Worm (Caenorhabditis elegans): ENCODE results near the gene W10G11.19.

W10G11.19 gene

ce11 chrII:3515384-3516053 is 34.9 kb upstream of the W10G11.19 start, which contains the start of the genes Y49F6B.14 and clec-125:
Gene Y49F6B.14, minus strand, starts transcription at chrII:3515484.
Gene clec-125, plus strand, starts transcription at chrII:3516003.
- TF ChIP-seq C06A6.2 (GFP tag; conservative IDR thresholded peaks at IDR 0.05): no peak
- peak; percentile 75 for TF ChIP-seq hmg-1.2 (GFP tag; IDR thresholded peaks at IDR 0.05)

ce11 chrII:3516175-3516574 is 34.3 kb upstream of the W10G11.19 start:
- TF ChIP-seq tlf-1 (GFP tag; optimal IDR thresholded peaks at IDR 0.05) (no peak), hmg-1.2 (GFP tag; IDR thresholded peaks at IDR 0.05) (peak; percentile 90)

ce11 chrII:3518961-3519544 is 31.4 kb upstream of the W10G11.19 start, which contains the start of gene clec-126:
Gene clec-126, plus strand, starts transcription at chrII:3519494.
- TF ChIP-seq rpc-1 (optimal IDR thresholded peaks at IDR 0.05) (peak; percentile 88), rpc-1 (tag; optimal IDR thresholded peaks at IDR 0.05) (peak; percentile 89), lin-54 (GFP tag; optimal IDR thresholded peaks at IDR 0.05) (peak; percentile 75), xnd-1 (tag; optimal IDR thresholded peaks at IDR 0.05) (peak; percentile 26), nfya-1 (tag; optimal IDR thresholded peaks at IDR 0.05; ENCODE audit: borderline replicate concordance, insufficient read depth) (no peak), let-607 (tag; optimal IDR thresholded peaks at IDR 0.05) (peak; percentile 11 to 75), cebp-1 (GFP tag; IDR thresholded peaks at IDR 0.05) (no peak), cebp-1 (tag; optimal IDR thresholded peaks at IDR 0.05) (peak; percentile 77), zim-3 (tag; optimal IDR thresholded peaks at IDR 0.05) (peak; percentile 46), ccch-3 (GFP tag; optimal IDR thresholded peaks at IDR 0.05) (peak; percentile 50), nhr-27 (tag; optimal IDR thresholded peaks at IDR 0.05) (no peak), atf-7 (tag; optimal IDR thresholded peaks at IDR 0.05) (peak; percentile 93), K11D2.4 (GFP tag; IDR thresholded peaks at IDR 0.05) (peak; percentile 50; the same call in 1 of the 2 replicates), F39B2.1 (GFP tag; IDR thresholded peaks at IDR 0.05) (no peak), T26A5.8 (tag; optimal IDR thresholded peaks at IDR 0.05) (no peak), cebp-2 (GFP tag; IDR thresholded peaks at IDR 0.05) (no peak), Y56A3A.18 (GFP tag; IDR thresholded peaks at IDR 0.05) (peak; percentile 73; the same call in 1 of the 2 replicates), dox-1 (GFP tag; IDR thresholded peaks at IDR 0.05) (peak; percentile 89), ceh-79 (tag; optimal IDR thresholded peaks at IDR 0.05) (peak; percentile 49), ceh-27 (GFP tag; optimal IDR thresholded peaks at IDR 0.05) (peak; percentile 45), Y79H2A.3 (GFP tag; conservative IDR thresholded peaks at IDR 0.05) (no peak), F57A8.1 (GFP tag; optimal IDR thresholded peaks at IDR 0.05) (peak; percentile 54), dpl-1 (GFP tag; optimal IDR thresholded peaks at IDR 0.05) (peak; percentile 31), hmg-20 (GFP tag; IDR thresholded peaks at IDR 0.05) (0 out of 2 replicates have a peak, but pooled peaks have one; percentile 47), ekl-4 (GFP tag; IDR thresholded peaks at IDR 0.05) (peak; percentile 83), lag-1 (GFP tag; IDR thresholded peaks at IDR 0.05) (no peak), Y53G8AR.9 (GFP tag; conservative IDR thresholded peaks at IDR 0.05) (peak; percentile 59; the same call in 1 of the 2 replicates), ceh-100 (GFP tag; IDR thresholded peaks at IDR 0.05) (peak; percentile 49), nhr-80 (tag; optimal IDR thresholded peaks at IDR 0.05) (peak; percentile 69), ztf-28 (GFP tag; IDR thresholded peaks at IDR 0.05) (0 out of 2 replicates have a peak, but pooled peaks have one; percentile 57), Y67H2A.10 (GFP tag; conservative IDR thresholded peaks at IDR 0.05) (no peak), rcor-1 (GFP tag; IDR thresholded peaks at IDR 0.05) (peak; percentile 59; the same call in 1 of the 2 replicates), T07F8.4 (tag; optimal IDR thresholded peaks at IDR 0.05) (peak; percentile 90), K12H6.12 (tag; optimal IDR thresholded peaks at IDR 0.05) (peak; percentile 62), madf-10 (tag; optimal IDR thresholded peaks at IDR 0.05) (peak; percentile 87), aptf-2 (GFP tag; conservative IDR thresholded peaks at IDR 0.05) (no peak), sdz-38 (tag; optimal IDR thresholded peaks at IDR 0.05) (no peak), somi-1 (GFP tag; optimal IDR thresholded peaks at IDR 0.05) (peak; percentile 77), nhr-90 (tag; optimal IDR thresholded peaks at IDR 0.05) (peak; percentile 96), F23B12.7 (tag; optimal IDR thresholded peaks at IDR 0.05; ENCODE audit: insufficient read depth) (peak; percentile 76)

Measured in whole organism, young adult.